Fruit fly (Drosophila melanogaster) whole organism, embryonic: ENCODE data around the gene MED15.

Experiments
- Antp ChIP-seq: fragments of 200-800 bp; sonication (Bioruptor generic); optimal IDR thresholded peaks from 3 replicates; lab custom pipeline; 2016; ENCODE audit warnings: missing biosample characterization, missing genetic modification characterization
- Asciz ChIP-seq: fragments of 200-800 bp; sonication (Bioruptor generic); optimal IDR thresholded peaks from 2 replicates; lab custom pipeline; 2017; ENCODE audit warnings: missing biosample characterization, mild to moderate bottlenecking, missing genetic modification characterization, missing genetic modification reagents
- CG12219 ChIP-seq: fragments of 200-800 bp; sonication (Bioruptor generic); optimal IDR thresholded peaks from 3 replicates; lab custom pipeline; 2018; ENCODE audit warnings: missing biosample characterization, mild to moderate bottlenecking, missing genetic modification characterization
- CG13123 ChIP-seq: fragments of 200-800 bp; sonication (Bioruptor generic); optimal IDR thresholded peaks from 2 replicates; lab custom pipeline; 2016; ENCODE audit warnings: missing biosample characterization, missing genetic modification characterization
- CG13775 ChIP-seq: fragments of 200-800 bp; sonication (Bioruptor generic); optimal IDR thresholded peaks from 3 replicates; lab custom pipeline; 2017; ENCODE audit warnings: missing biosample characterization, mild to moderate bottlenecking, missing genetic modification characterization
- CG14860 ChIP-seq: fragments of 200-800 bp; sonication (Bioruptor generic); IDR thresholded peaks from 3 replicates; pipeline ENCODE4 v1.3.6; 2022; ENCODE audit warnings: missing biosample characterization, missing genetic modification characterization; ENCODE audit not compliant: partially characterized antibody
- CG17612 ChIP-seq: fragments of 200-800 bp; sonication (Bioruptor generic); IDR thresholded peaks from 2 replicates; pipeline ENCODE4 v1.3.6; 2022; ENCODE audit warnings: missing biosample characterization, missing genetic modification characterization
- CG3838 ChIP-seq: fragments of 200-800 bp; sonication (Bioruptor generic); optimal IDR thresholded peaks from 3 replicates; lab custom pipeline; 2016; ENCODE audit warnings: missing biosample characterization, missing genetic modification characterization
- CG4854 ChIP-seq: fragments of 200-800 bp; sonication (Bioruptor generic); optimal IDR thresholded peaks from 2 replicates; lab custom pipeline; 2016; ENCODE audit warnings: missing biosample characterization, missing genetic modification characterization, inconsistent platforms
- CG6791 ChIP-seq: fragments of 200-800 bp; sonication (Bioruptor generic); IDR thresholded peaks from 3 replicates; pipeline ENCODE4 v1.3.6; 2022; ENCODE audit warnings: missing biosample characterization, missing genetic modification characterization; ENCODE audit not compliant: partially characterized antibody
- CG9797 ChIP-seq: fragments of 200-800 bp; sonication (Bioruptor generic); optimal IDR thresholded peaks from 3 replicates; lab custom pipeline; 2018; ENCODE audit warnings: missing biosample characterization, mild to moderate bottlenecking, missing genetic modification characterization
- Camta ChIP-seq: fragments of 200-800 bp; sonication (Bioruptor generic); optimal IDR thresholded peaks from 2 replicates; lab custom pipeline; 2016; ENCODE audit warnings: missing biosample characterization, missing genetic modification characterization
- Fer3 ChIP-seq: fragments of 200-800 bp; sonication (Bioruptor generic); optimal IDR thresholded peaks from 2 replicates; lab custom pipeline; 2018; ENCODE audit warnings: missing biosample characterization, mild to moderate bottlenecking, missing genetic modification characterization, moderate library complexity
- HmgD ChIP-seq: fragments of 200-800 bp; sonication (Bioruptor generic); optimal IDR thresholded peaks from 3 replicates; lab custom pipeline; 2016; ENCODE audit warnings: missing biosample characterization, missing genetic modification characterization
- HmgZ ChIP-seq: fragments of 200-800 bp; sonication (Bioruptor generic); optimal IDR thresholded peaks from 2 replicates; lab custom pipeline; 2018; ENCODE audit warnings: missing biosample characterization, mild to moderate bottlenecking, missing genetic modification characterization
- Hr78 ChIP-seq, 2 experiments: fragments of 200-800 bp in 1 of 2; fragments of >200 bp in 1 of 2; sonication (Bioruptor generic) in 1 of 2; optimal IDR thresholded peaks; 2 replicates each; lab custom pipeline; 2017 to 2019; ENCODE audit warnings: missing biosample characterization in 2 of 2, missing genetic modification characterization in 2 of 2, mild to moderate bottlenecking in 1 of 2, moderate library complexity in 1 of 2
- Kr ChIP-seq: fragments of 200-800 bp; sonication (Bioruptor generic); optimal IDR thresholded peaks from 2 replicates; lab custom pipeline; 2017; ENCODE audit warnings: missing biosample characterization, mild to moderate bottlenecking, missing genetic modification characterization
- Meics ChIP-seq: fragments of 200-800 bp; sonication (Bioruptor generic); optimal IDR thresholded peaks from 2 replicates; lab custom pipeline; 2017; ENCODE audit warnings: missing biosample characterization, mild to moderate bottlenecking, missing genetic modification characterization
- Sin3A ChIP-seq: fragments of >200 bp; optimal IDR thresholded peaks from 2 replicates; lab custom pipeline; 2018
- Six4 ChIP-seq: fragments of 200-800 bp; sonication (Bioruptor generic); optimal IDR thresholded peaks from 2 replicates; lab custom pipeline; 2016; ENCODE audit warnings: missing biosample characterization, missing genetic modification characterization
- Spps ChIP-seq: fragments of 200-800 bp; sonication (Bioruptor generic); optimal IDR thresholded peaks from 2 replicates; lab custom pipeline; 2018; ENCODE audit warnings: missing biosample characterization, mild to moderate bottlenecking, missing genetic modification characterization
- Taf1 ChIP-seq: fragments of 200-800 bp; sonication (Bioruptor generic); IDR thresholded peaks from 2 replicates; pipeline ENCODE4 v1.3.6; 2022; ENCODE audit warnings: missing biosample characterization, missing genetic modification characterization
- Vsx1 ChIP-seq: fragments of 200-800 bp; sonication (Bioruptor generic); optimal IDR thresholded peaks from 2 replicates; lab custom pipeline; 2017; ENCODE audit warnings: missing biosample characterization, mild to moderate bottlenecking, missing genetic modification characterization, missing genetic modification reagents
- bab2 ChIP-seq: fragments of 200-800 bp; sonication (Bioruptor generic); optimal IDR thresholded peaks from 2 replicates; lab custom pipeline; 2016; ENCODE audit warnings: missing biosample characterization, missing genetic modification characterization
- bowl ChIP-seq: fragments of 200-800 bp; sonication (Bioruptor generic); IDR thresholded peaks from 2 replicates; pipeline ENCODE4 v1.3.6; 2022; ENCODE audit warnings: missing biosample characterization, missing genetic modification characterization
- cato ChIP-seq: fragments of 200-800 bp; sonication (Bioruptor generic); optimal IDR thresholded peaks from 2 replicates; lab custom pipeline; 2016; ENCODE audit warnings: missing biosample characterization, missing genetic modification characterization, borderline replicate concordance
- caup ChIP-seq: fragments of 200-800 bp; sonication (Bioruptor generic); optimal IDR thresholded peaks from 3 replicates; lab custom pipeline; 2017; ENCODE audit warnings: missing biosample characterization, mild to moderate bottlenecking, missing genetic modification characterization, moderate library complexity; ENCODE audit not compliant: severe bottlenecking
- chif ChIP-seq, 2 experiments: fragments of 200-800 bp; sonication (Bioruptor generic); optimal IDR thresholded peaks; 3 replicates each; lab custom pipeline; 2016; ENCODE audit warnings: missing biosample characterization in 2 of 2, missing genetic modification characterization in 2 of 2
- crol ChIP-seq: fragments of 200-800 bp; sonication (Bioruptor generic); IDR thresholded peaks from 2 replicates; pipeline ENCODE4 v1.3.6; 2022; ENCODE audit warnings: missing biosample characterization, missing genetic modification characterization
- emc ChIP-seq: fragments of 200-800 bp; sonication (Bioruptor generic); optimal IDR thresholded peaks from 2 replicates; lab custom pipeline; 2016; ENCODE audit warnings: missing biosample characterization, missing genetic modification characterization
- gt ChIP-seq: fragments of 200-800 bp; sonication (Bioruptor generic); IDR thresholded peaks from 2 replicates; pipeline ENCODE4 v1.3.6; 2022; ENCODE audit warnings: missing biosample characterization, missing genetic modification characterization
- h ChIP-seq: fragments of >200 bp; optimal IDR thresholded peaks from 2 replicates; lab custom pipeline; 2017
- ham ChIP-seq: fragments of 200-800 bp; sonication (Bioruptor generic); IDR thresholded peaks from 2 replicates; pipeline ENCODE4 v1.3.6; 2022; ENCODE audit warnings: missing biosample characterization, missing genetic modification characterization
- hbn ChIP-seq: fragments of 200-800 bp; sonication (Bioruptor generic); IDR thresholded peaks from 2 replicates; pipeline ENCODE4 v1.3.6; 2022; ENCODE audit warnings: missing biosample characterization, missing genetic modification characterization; ENCODE audit not compliant: partially characterized antibody
- inv ChIP-seq: fragments of 200-800 bp; sonication (Bioruptor generic); IDR thresholded peaks from 2 replicates; pipeline ENCODE4 v1.3.6; 2022; ENCODE audit warnings: missing biosample characterization, missing genetic modification characterization; ENCODE audit not compliant: partially characterized antibody
- jing ChIP-seq: fragments of 200-800 bp; sonication (Bioruptor generic); optimal IDR thresholded peaks from 2 replicates; lab custom pipeline; 2018; ENCODE audit warnings: missing biosample characterization, mild to moderate bottlenecking, missing genetic modification characterization
- lilli ChIP-seq: fragments of 200-800 bp; sonication (Bioruptor generic); optimal IDR thresholded peaks from 3 replicates; lab custom pipeline; 2016; ENCODE audit warnings: missing biosample characterization, missing genetic modification characterization
- mirr ChIP-seq: fragments of 200-800 bp; sonication (Bioruptor generic); optimal IDR thresholded peaks from 3 replicates; lab custom pipeline; 2018; ENCODE audit warnings: missing biosample characterization, mild to moderate bottlenecking, missing genetic modification characterization
- mld ChIP-seq: fragments of 200-800 bp; sonication (Bioruptor generic); IDR thresholded peaks from 3 replicates; pipeline ENCODE4 v1.3.6; 2022; ENCODE audit warnings: missing biosample characterization, missing genetic modification characterization; ENCODE audit not compliant: partially characterized antibody
- oc ChIP-seq: fragments of 200-800 bp; sonication (Bioruptor generic); optimal IDR thresholded peaks from 2 replicates; lab custom pipeline; 2018; ENCODE audit warnings: missing biosample characterization, mild to moderate bottlenecking, missing genetic modification characterization, moderate library complexity
- prd ChIP-seq, 3 experiments: fragments of >200 bp in 2 of 3; fragments of 200-800 bp in 1 of 3; sonication (Bioruptor generic) in 1 of 3; optimal IDR thresholded peaks in 2 of 3; IDR thresholded peaks in 1 of 3; 2 replicates in 2 of 3; 3 replicates in 1 of 3; pipeline versions ENCODE4 v1.3.6 to Lab custom; 2017 to 2022; ENCODE audit warnings: missing biosample characterization in 1 of 3, missing genetic modification characterization in 1 of 3
- psq ChIP-seq: fragments of 200-800 bp; sonication (Bioruptor generic); optimal IDR thresholded peaks from 2 replicates; lab custom pipeline; 2017; ENCODE audit warnings: missing biosample characterization, missing genetic modification characterization
- ranshi ChIP-seq: fragments of 200-800 bp; sonication (Bioruptor generic); IDR thresholded peaks from 2 replicates; pipeline ENCODE4 v1.3.6; 2022; ENCODE audit warnings: missing biosample characterization, missing genetic modification characterization
- ro ChIP-seq: fragments of 200-800 bp; sonication (Bioruptor generic); IDR thresholded peaks from 2 replicates; pipeline ENCODE4 v1.3.6; 2022; ENCODE audit warnings: missing biosample characterization, missing genetic modification characterization
- sens-2 ChIP-seq: fragments of 200-800 bp; sonication (Bioruptor generic); IDR thresholded peaks from 2 replicates; pipeline ENCODE4 v1.3.6; 2022; ENCODE audit warnings: missing biosample characterization, missing genetic modification characterization
- tap ChIP-seq: fragments of 200-800 bp; optimal IDR thresholded peaks from 3 replicates; lab custom pipeline; 2019; ENCODE audit warnings: missing biosample characterization, mild to moderate bottlenecking, missing genetic modification characterization, moderate library complexity
- ttk ChIP-seq: fragments of 200-800 bp; sonication (Bioruptor generic); IDR thresholded peaks from 2 replicates; pipeline ENCODE4 v2.1.2; 2022; ENCODE audit warnings: missing biosample characterization, missing genetic modification characterization
- tup ChIP-seq: fragments of 200-800 bp; sonication (Bioruptor generic); optimal IDR thresholded peaks from 2 replicates; lab custom pipeline; 2016; ENCODE audit warnings: missing biosample characterization, mild to moderate bottlenecking, missing genetic modification characterization, moderate library complexity
- zen2 ChIP-seq: fragments of 200-800 bp; sonication (Bioruptor generic); IDR thresholded peaks from 3 replicates; pipeline ENCODE4 v1.3.6; 2022; ENCODE audit warnings: missing biosample characterization, missing genetic modification characterization; ENCODE audit not compliant: partially characterized antibody

MED15 gene

dm6 chr2L:429680-430484, 42.9 kb upstream of the MED15 start (continued):
- TF ChIP-seq CG4854 (GFP tag; lab: Kevin White, UChicago), result peak; percentile 12
- 0 out of 2 replicates have a peak, but pooled peaks have one; percentile 23 for TF ChIP-seq gt
- no peak for TF ChIP-seq Taf1
- TF ChIP-seq ranshi, result peak; percentile 61; the same call in 1 of the 2 replicates
- TF ChIP-seq Asciz, result no peak
- peak; percentile 55 for TF ChIP-seq Antp (GFP tag; lab: Kevin White, UChicago)
- TF ChIP-seq ttk (GFP tag; lab: Robert Waterston, UW), result no peak
- no peak for TF ChIP-seq tup (GFP tag; lab: Kevin White, UChicago)
- TF ChIP-seq zen2 (GFP tag; lab: Robert Waterston, UW), result no peak
- TF ChIP-seq CG13775, result peak; percentile 20
- TF ChIP-seq HmgZ (tag; lab: Kevin White, UChicago), result no peak
- no peak for TF ChIP-seq mld (GFP tag; lab: Robert Waterston, UW)
- TF ChIP-seq jing (GFP tag; lab: Kevin White, UChicago), result peak; percentile 1
- peak; percentile 86 for TF ChIP-seq crol
- no peak for TF ChIP-seq ro (GFP tag; lab: Robert Waterston, UW)
- TF ChIP-seq HmgD (GFP tag; lab: Kevin White, UChicago), result no peak
- no peak for TF ChIP-seq hbn (GFP tag; lab: Robert Waterston, UW)
- no peak for TF ChIP-seq CG3838 (GFP tag; lab: Kevin White, UChicago)
- TF ChIP-seq oc (tag; lab: Kevin White, UChicago), result peak; percentile 50
- peak; percentile 23 for TF ChIP-seq bab2 (GFP tag; lab: Kevin White, UChicago)
- no peak for TF ChIP-seq cato (GFP tag; lab: Kevin White, UChicago)
- no peak for TF ChIP-seq Kr (GFP tag; lab: Kevin White, UChicago)
- TF ChIP-seq Fer3, result peak; percentile 10
- TF ChIP-seq bowl (GFP tag; lab: Robert Waterston, UW), result no peak
- TF ChIP-seq lilli (GFP tag; lab: Kevin White, UChicago), result peak; percentile 70
- no peak for TF ChIP-seq prd (optimal IDR thresholded peaks at IDR 0.05; lab: Kevin White, UChicago)
- TF ChIP-seq prd (GFP tag; IDR thresholded peaks at IDR 0.05; lab: Robert Waterston, UW), result peak; percentile 64; the same call in 2 of the 3 replicates
- peak; percentile 39 for TF ChIP-seq Meics (GFP tag; lab: Kevin White, UChicago)
- peak; percentile 24 for TF ChIP-seq psq (GFP tag; lab: Kevin White, UChicago)
- no peak for TF ChIP-seq CG6791 (GFP tag; lab: Robert Waterston, UW)
- TF ChIP-seq CG13123, result no peak
- no peak for TF ChIP-seq CG12219 (GFP tag; lab: Kevin White, UChicago)
- TF ChIP-seq Vsx1 (GFP tag; lab: Kevin White, UChicago), result peak; percentile 31
- no peak for TF ChIP-seq emc (GFP tag; lab: Kevin White, UChicago)
- no peak for TF ChIP-seq Sin3A (lab: Kevin White, UChicago)
- TF ChIP-seq h, result no peak
- TF ChIP-seq Six4, result peak; percentile 34
- peak; percentile 44 to 45 for TF ChIP-seq chif (GFP tag; optimal IDR thresholded peaks at IDR 0.05; lab: Kevin White, UChicago)
- peak; percentile 39 for TF ChIP-seq Camta (GFP tag; lab: Kevin White, UChicago)
- no peak for TF ChIP-seq sens-2
- TF ChIP-seq CG14860, result no peak
- TF ChIP-seq inv (GFP tag; lab: Robert Waterston, UW), result no peak
- no peak for TF ChIP-seq CG9797
- no peak for TF ChIP-seq tap (tag; lab: Kevin White, UChicago)
- TF ChIP-seq caup (GFP tag; lab: Kevin White, UChicago), result no peak
- TF ChIP-seq mirr (GFP tag; lab: Kevin White, UChicago), result no peak
- peak; percentile 39 for TF ChIP-seq Spps
- TF ChIP-seq ham (GFP tag; lab: Robert Waterston, UW), result no peak
- TF ChIP-seq CG17612, result no peak
- peak in 1 of 2 experiments; percentile 89 for TF ChIP-seq Hr78 (GFP tag; optimal IDR thresholded peaks at IDR 0.05; lab: Kevin White, UChicago)
